Fruit fly (Drosophila melanogaster): ENCODE results near the gene CG13698.

Gene CG13698

dm6 chr3L:18073559-18074134, 32.3 kb downstream of the CG13698 start, which contains the start of gene CG44004:
Gene CG44004, minus strand, starts transcription at chr3L:18073863.
- no peak for TF ChIP-seq EcR (GFP tag; optimal IDR thresholded peaks at IDR 0.05)
- no peak for TF ChIP-seq usp (GFP tag; optimal IDR thresholded peaks at IDR 0.05)
- TF ChIP-seq psq (optimal IDR thresholded peaks at IDR 0.05): no peak
- no peak for TF ChIP-seq Dll (optimal IDR thresholded peaks at IDR 0.05)
- no peak for TF ChIP-seq pan (optimal IDR thresholded peaks at IDR 0.05)
- TF ChIP-seq CG8478 (optimal IDR thresholded peaks at IDR 0.05): no peak

dm6 chr3L:18072023-18072422, 33.9 kb downstream of the CG13698 start, which contains the start of gene CG44005:
Gene CG44005, minus strand, starts transcription at chr3L:18072123.
- no peak for TF ChIP-seq usp (GFP tag; optimal IDR thresholded peaks at IDR 0.05)
- TF ChIP-seq CG8478 (optimal IDR thresholded peaks at IDR 0.05): no peak
- no peak for TF ChIP-seq psq (optimal IDR thresholded peaks at IDR 0.05)
- TF ChIP-seq Dll (optimal IDR thresholded peaks at IDR 0.05): no peak
- TF ChIP-seq pan (optimal IDR thresholded peaks at IDR 0.05): no peak
- TF ChIP-seq EcR (GFP tag; optimal IDR thresholded peaks at IDR 0.05): no peak

- TF ChIP-seq psq (optimal IDR thresholded peaks at IDR 0.05): no peak
- TF ChIP-seq EcR (GFP tag; optimal IDR thresholded peaks at IDR 0.05): no peak
- no peak for TF ChIP-seq Dll (optimal IDR thresholded peaks at IDR 0.05)
- TF ChIP-seq usp (GFP tag; optimal IDR thresholded peaks at IDR 0.05): no peak
- TF ChIP-seq CG8478 (optimal IDR thresholded peaks at IDR 0.05): no peak
These were observed 35.9 kb downstream of the CG13698 start, which contains the start of gene CG44006 for dm6 chr3L:18070050-18070449. Gene CG44006, minus strand, starts transcription at chr3L:18070150.

- TF ChIP-seq usp (GFP tag; optimal IDR thresholded peaks at IDR 0.05) (no peak), CG8478 (optimal IDR thresholded peaks at IDR 0.05) (no peak), pan (optimal IDR thresholded peaks at IDR 0.05) (no peak), EcR (GFP tag; optimal IDR thresholded peaks at IDR 0.05) (peak in 1 of 2 experiments; percentile 89), psq (optimal IDR thresholded peaks at IDR 0.05) (no peak), Dll (optimal IDR thresholded peaks at IDR 0.05) (no peak)
These were observed 41.1 kb downstream of the CG13698 start, which contains the start of gene Eip75B for dm6 chr3L:18064632-18065482. Gene Eip75B, minus strand, starts transcription at chr3L:18064696.

dm6 chr3L:18062959-18063510, 42.9 kb downstream of the CG13698 start:
- TF ChIP-seq EcR (GFP tag; optimal IDR thresholded peaks at IDR 0.05) (peak in 1 of 2 experiments; percentile 63), psq (optimal IDR thresholded peaks at IDR 0.05) (no peak)

dm6 chr3L:18061713-18062365, 44.1 kb downstream of the CG13698 start:
- TF ChIP-seq CG8478 (optimal IDR thresholded peaks at IDR 0.05): no peak
- TF ChIP-seq Dll (optimal IDR thresholded peaks at IDR 0.05): peak; percentile 54

- TF ChIP-seq EcR (GFP tag; optimal IDR thresholded peaks at IDR 0.05) (no peak), CG8478 (optimal IDR thresholded peaks at IDR 0.05) (no peak), usp (GFP tag; optimal IDR thresholded peaks at IDR 0.05) (no peak), pan (optimal IDR thresholded peaks at IDR 0.05) (no peak), psq (optimal IDR thresholded peaks at IDR 0.05) (no peak), Dll (optimal IDR thresholded peaks at IDR 0.05) (no peak)
These were observed 44.7 kb downstream of the CG13698 start for dm6 chr3L:18061240-18061639.

- no peak for TF ChIP-seq CG8478 (optimal IDR thresholded peaks at IDR 0.05)
- TF ChIP-seq EcR (GFP tag; optimal IDR thresholded peaks at IDR 0.05): no peak
- no peak for TF ChIP-seq usp (GFP tag; optimal IDR thresholded peaks at IDR 0.05)
- no peak for TF ChIP-seq Dll (optimal IDR thresholded peaks at IDR 0.05)
- TF ChIP-seq psq (optimal IDR thresholded peaks at IDR 0.05): no peak
- no peak for TF ChIP-seq pan (optimal IDR thresholded peaks at IDR 0.05)
These were observed 48.0 kb downstream of the CG13698 start for dm6 chr3L:18057752-18058518.

- TF ChIP-seq usp (GFP tag; optimal IDR thresholded peaks at IDR 0.05) (no peak), Dll (optimal IDR thresholded peaks at IDR 0.05) (no peak), pan (optimal IDR thresholded peaks at IDR 0.05) (no peak), psq (optimal IDR thresholded peaks at IDR 0.05) (no peak), CG8478 (optimal IDR thresholded peaks at IDR 0.05) (no peak), EcR (GFP tag; optimal IDR thresholded peaks at IDR 0.05) (no peak)
These were observed 48.9 kb downstream of the CG13698 start for dm6 chr3L:18057033-18057432.

- no peak for TF ChIP-seq psq (optimal IDR thresholded peaks at IDR 0.05)
- no peak for TF ChIP-seq pan (optimal IDR thresholded peaks at IDR 0.05)
- no peak for TF ChIP-seq CG8478 (optimal IDR thresholded peaks at IDR 0.05)
- TF ChIP-seq usp (GFP tag; optimal IDR thresholded peaks at IDR 0.05): no peak
- TF ChIP-seq EcR (GFP tag; optimal IDR thresholded peaks at IDR 0.05): no peak
- TF ChIP-seq Dll (optimal IDR thresholded peaks at IDR 0.05): no peak
These were observed 59.3 kb downstream of the CG13698 start for dm6 chr3L:18046590-18047158.

Data from whole organism.